Fruit fly (Drosophila melanogaster) whole organism: Measurements from ENCODE around the gene CG42445.

Experiments used
- EcR ChIP-seq, 2 experiments: fragments of >200 bp; optimal IDR thresholded peaks; 2 replicates each; lab custom pipeline; 2017; ENCODE audit warnings: missing biosample characterization in 2 of 2, missing genetic modification characterization in 2 of 2, missing genetic modification reagents in 2 of 2
- psq ChIP-seq: fragments of >200 bp; optimal IDR thresholded peaks from 2 replicates; lab custom pipeline; 2017
- usp ChIP-seq: fragments of >200 bp; optimal IDR thresholded peaks from 2 replicates; lab custom pipeline; 2017; ENCODE audit warnings: missing biosample characterization, missing genetic modification characterization, mixed read lengths

DNA sequence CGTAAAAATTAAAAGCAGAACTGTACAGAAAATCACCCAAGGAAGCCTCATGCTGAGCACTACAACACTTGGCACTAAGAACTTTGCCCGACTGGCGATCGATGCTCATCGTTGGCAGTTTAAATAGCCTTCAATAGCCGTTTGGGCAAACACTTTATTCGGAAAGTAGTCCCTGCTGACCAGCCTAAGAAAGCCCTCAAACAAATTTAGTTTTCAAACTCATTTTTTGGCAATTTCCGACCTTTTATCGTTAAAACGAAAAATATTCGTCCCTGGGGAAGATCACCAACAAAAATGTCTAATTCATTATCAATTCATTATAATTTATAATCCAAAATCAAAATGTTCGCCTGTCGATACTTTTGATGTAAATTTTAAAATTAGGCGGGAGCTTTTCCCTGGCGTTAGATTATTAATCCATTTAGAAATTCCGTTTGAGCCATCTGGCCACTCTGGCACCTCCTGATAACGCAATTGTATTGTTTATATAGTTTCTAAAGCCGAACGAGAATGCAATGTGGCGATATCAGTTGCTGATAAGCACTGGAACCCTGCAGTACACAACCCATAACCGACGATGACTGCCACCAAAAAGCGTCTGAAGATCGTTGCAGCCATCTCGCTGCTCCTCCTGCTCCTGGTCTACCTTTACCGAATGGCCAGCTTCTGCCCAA, 21.9 kb upstream of the CG42445 start, which contains the start of the genes mthl7 and Uxs:
- TF ChIP-seq usp (GFP tag; lab: Kevin White, UChicago), result no peak
- TF ChIP-seq EcR (GFP tag; optimal IDR thresholded peaks at IDR 0.05; lab: Kevin White, UChicago), result no peak
- TF ChIP-seq psq (lab: Kevin White, UChicago), result no peak
